Fruit fly (Drosophila melanogaster) whole organism, embryonic: ENCODE data around the gene SoxN.

Experiments used
- C15 ChIP-seq: fragments of 200-800 bp; sonication (Bioruptor generic); IDR thresholded peaks from 3 replicates; pipeline ENCODE4 v1.3.6; 2022; ENCODE audit warnings: missing biosample characterization, missing genetic modification characterization
- CG10321 ChIP-seq: fragments of 200-800 bp; sonication (Bioruptor generic); IDR thresholded peaks from 2 replicates; pipeline ENCODE4 v1.3.6; 2022; ENCODE audit warnings: missing biosample characterization, missing genetic modification characterization
- CG10979 ChIP-seq: fragments of 200-800 bp; sonication (Bioruptor generic); optimal IDR thresholded peaks from 2 replicates; lab custom pipeline; 2018; ENCODE audit warnings: missing biosample characterization, mild to moderate bottlenecking, missing genetic modification characterization, moderate library complexity
- CG11085 ChIP-seq: fragments of 200-800 bp; sonication (Bioruptor generic); IDR thresholded peaks from 2 replicates; pipeline ENCODE4 v1.3.6; 2022; ENCODE audit warnings: missing biosample characterization, missing genetic modification characterization
- CG15479 ChIP-seq: fragments of 200-800 bp; sonication (Bioruptor generic); optimal IDR thresholded peaks from 3 replicates; lab custom pipeline; 2019; ENCODE audit warnings: missing biosample characterization, mild to moderate bottlenecking, missing genetic modification characterization, moderate library complexity
- CG1832 ChIP-seq: fragments of 200-800 bp; sonication (Bioruptor generic); optimal IDR thresholded peaks from 2 replicates; lab custom pipeline; 2017; ENCODE audit warnings: missing biosample characterization, mild to moderate bottlenecking, missing genetic modification characterization, inconsistent platforms
- CG18599 ChIP-seq: fragments of 200-800 bp; sonication (Bioruptor generic); optimal IDR thresholded peaks from 3 replicates; lab custom pipeline; 2017; ENCODE audit warnings: missing biosample characterization, missing genetic modification characterization, mild to moderate bottlenecking, moderate library complexity, missing genetic modification reagents
- CG3281 ChIP-seq: fragments of 200-800 bp; sonication (Bioruptor generic); optimal IDR thresholded peaks from 3 replicates; lab custom pipeline; 2017; ENCODE audit warnings: missing biosample characterization, mild to moderate bottlenecking, missing genetic modification characterization
- CG6654 ChIP-seq: fragments of 200-800 bp; sonication (Bioruptor generic); optimal IDR thresholded peaks from 2 replicates; lab custom pipeline; 2017; ENCODE audit warnings: missing biosample characterization, mild to moderate bottlenecking, missing genetic modification characterization
- CG7271 ChIP-seq: fragments of 200-800 bp; sonication (Bioruptor generic); optimal IDR thresholded peaks from 2 replicates; lab custom pipeline; 2018; ENCODE audit warnings: missing biosample characterization, mild to moderate bottlenecking, missing genetic modification characterization, moderate library complexity
- CG7745 ChIP-seq: fragments of 200-800 bp; sonication (Bioruptor generic); optimal IDR thresholded peaks from 2 replicates; lab custom pipeline; 2018; ENCODE audit warnings: missing biosample characterization, mild to moderate bottlenecking, missing genetic modification characterization, moderate library complexity
- CG8290 ChIP-seq, 3 experiments: fragments of 200-800 bp; sonication (Bioruptor generic); optimal IDR thresholded peaks; 2 replicates each; lab custom pipeline; 2016 to 2019; ENCODE audit warnings: missing biosample characterization in 3 of 3, missing genetic modification characterization in 3 of 3, mild to moderate bottlenecking in 2 of 3, moderate library complexity in 1 of 3
- CG9797 ChIP-seq: fragments of 200-800 bp; sonication (Bioruptor generic); optimal IDR thresholded peaks from 3 replicates; lab custom pipeline; 2018; ENCODE audit warnings: missing biosample characterization, mild to moderate bottlenecking, missing genetic modification characterization
- Fer3 ChIP-seq: fragments of 200-800 bp; sonication (Bioruptor generic); optimal IDR thresholded peaks from 2 replicates; lab custom pipeline; 2018; ENCODE audit warnings: missing biosample characterization, mild to moderate bottlenecking, missing genetic modification characterization, moderate library complexity
- HmgZ ChIP-seq: fragments of 200-800 bp; sonication (Bioruptor generic); optimal IDR thresholded peaks from 2 replicates; lab custom pipeline; 2018; ENCODE audit warnings: missing biosample characterization, mild to moderate bottlenecking, missing genetic modification characterization
- Side ChIP-seq: fragments of 200-800 bp; sonication (Bioruptor generic); optimal IDR thresholded peaks from 2 replicates; lab custom pipeline; 2016; ENCODE audit warnings: missing biosample characterization, missing genetic modification characterization
- ac ChIP-seq: fragments of 200-800 bp; sonication (Bioruptor generic); optimal IDR thresholded peaks from 3 replicates; lab custom pipeline; 2017; ENCODE audit warnings: missing biosample characterization, mild to moderate bottlenecking, missing genetic modification characterization
- amos ChIP-seq: fragments of 200-800 bp; sonication (Bioruptor generic); IDR thresholded peaks from 2 replicates; pipeline ENCODE4 v1.3.6; 2022; ENCODE audit warnings: missing biosample characterization, missing genetic modification characterization; ENCODE audit not compliant: partially characterized antibody
- ara ChIP-seq: fragments of 200-800 bp; sonication (Bioruptor generic); IDR thresholded peaks from 2 replicates; pipeline ENCODE4 v1.3.6; 2022; ENCODE audit warnings: missing biosample characterization, missing genetic modification characterization
- az2 ChIP-seq: fragments of 200-800 bp; sonication (Bioruptor generic); optimal IDR thresholded peaks from 3 replicates; lab custom pipeline; 2016; ENCODE audit warnings: missing biosample characterization, missing genetic modification characterization
- cad ChIP-seq: fragments of >200 bp; optimal IDR thresholded peaks from 2 replicates; lab custom pipeline; 2017; ENCODE audit warnings: missing biosample characterization, missing genetic modification characterization
- exex ChIP-seq: fragments of 200-800 bp; sonication (Bioruptor generic); optimal IDR thresholded peaks from 4 replicates; lab custom pipeline; 2018; ENCODE audit warnings: missing biosample characterization, mild to moderate bottlenecking, missing genetic modification characterization, moderate library complexity
- gcm ChIP-seq: fragments of 200-800 bp; sonication (Bioruptor generic); optimal IDR thresholded peaks from 2 replicates; lab custom pipeline; 2019; ENCODE audit warnings: missing biosample characterization, mild to moderate bottlenecking, missing genetic modification characterization, moderate library complexity
- jigr1 ChIP-seq: fragments of 200-800 bp; sonication (Bioruptor generic); IDR thresholded peaks from 3 replicates; pipeline ENCODE4 v1.3.6; 2022; ENCODE audit warnings: missing biosample characterization, missing genetic modification characterization
- nom ChIP-seq: fragments of 200-800 bp; sonication (Bioruptor generic); optimal IDR thresholded peaks from 2 replicates; lab custom pipeline; 2017; ENCODE audit warnings: missing biosample characterization, missing genetic modification characterization, mild to moderate bottlenecking, moderate library complexity, missing genetic modification reagents
- onecut ChIP-seq: fragments of 200-800 bp; sonication (Bioruptor generic); IDR thresholded peaks from 2 replicates; pipeline ENCODE4 v1.3.6; 2022; ENCODE audit warnings: missing biosample characterization, missing genetic modification characterization
- sqz ChIP-seq: fragments of 200-800 bp; sonication (Bioruptor generic); optimal IDR thresholded peaks from 3 replicates; lab custom pipeline; 2018; ENCODE audit warnings: missing biosample characterization, mild to moderate bottlenecking, missing genetic modification characterization
- twi ChIP-seq: fragments of 200-800 bp; optimal IDR thresholded peaks from 2 replicates; lab custom pipeline; 2019; ENCODE audit warnings: missing biosample characterization, mild to moderate bottlenecking, missing genetic modification characterization, moderate library complexity
- z ChIP-seq: fragments of 200-800 bp; sonication (Bioruptor generic); IDR thresholded peaks from 3 replicates; pipeline ENCODE4 v1.3.6; 2022; ENCODE audit warnings: missing biosample characterization, missing genetic modification characterization
- zf30C ChIP-seq: fragments of 200-800 bp; sonication (Bioruptor generic); optimal IDR thresholded peaks from 3 replicates; lab custom pipeline; 2018; ENCODE audit warnings: missing biosample characterization, mild to moderate bottlenecking, missing genetic modification characterization

The SoxN gene

dm6 chr2L:8875835-8876234 lies 50.4 kb downstream of the SoxN start (continued):
- TF ChIP-seq onecut (GFP tag; lab: Robert Waterston, UW): no peak
- no peak for TF ChIP-seq CG7271 (tag; lab: Kevin White, UChicago)
- TF ChIP-seq CG10979 (tag; lab: Kevin White, UChicago): no peak
- no peak for TF ChIP-seq az2
- no peak for TF ChIP-seq CG7745 (tag; lab: Kevin White, UChicago)
- no peak for TF ChIP-seq zf30C
- no peak for TF ChIP-seq z (GFP tag; lab: Robert Waterston, UW)
- no peak for TF ChIP-seq twi (tag; lab: Kevin White, UChicago)
- no peak for TF ChIP-seq CG8290 (GFP tag; optimal IDR thresholded peaks at IDR 0.05; lab: Kevin White, UChicago)
- TF ChIP-seq CG8290 (tag; optimal IDR thresholded peaks at IDR 0.05; lab: Kevin White, UChicago): no peak
- TF ChIP-seq amos: no peak
- TF ChIP-seq sqz: no peak
- no peak for TF ChIP-seq gcm (GFP tag; lab: Kevin White, UChicago)
- TF ChIP-seq ac (GFP tag; lab: Kevin White, UChicago): no peak
- TF ChIP-seq exex (tag; lab: Kevin White, UChicago): no peak
- TF ChIP-seq Fer3 (tag; lab: Kevin White, UChicago): no peak
- TF ChIP-seq ara (GFP tag; lab: Robert Waterston, UW): no peak
- TF ChIP-seq CG1832 (GFP tag; lab: Kevin White, UChicago): no peak
- TF ChIP-seq CG9797 (GFP tag; lab: Kevin White, UChicago): no peak
- TF ChIP-seq CG3281 (GFP tag; lab: Kevin White, UChicago): no peak
- no peak for TF ChIP-seq Side (GFP tag; lab: Kevin White, UChicago)
- no peak for TF ChIP-seq C15 (GFP tag; lab: Robert Waterston, UW)
- peak; percentile 52 for TF ChIP-seq cad (GFP tag; lab: Kevin White, UChicago)
- no peak for TF ChIP-seq jigr1 (GFP tag; lab: Robert Waterston, UW)
- TF ChIP-seq CG10321 (GFP tag; lab: Robert Waterston, UW): no peak
- TF ChIP-seq CG6654 (GFP tag; lab: Kevin White, UChicago): no peak
- TF ChIP-seq CG15479 (GFP tag; lab: Kevin White, UChicago): peak; percentile 1
- TF ChIP-seq HmgZ (tag; lab: Kevin White, UChicago): no peak
- TF ChIP-seq CG18599 (GFP tag; lab: Kevin White, UChicago): no peak
- TF ChIP-seq nom (GFP tag; lab: Kevin White, UChicago): no peak
- TF ChIP-seq CG11085: no peak
- TF ChIP-seq, all 482 proteins: peak for 7
